Worm (Caenorhabditis elegans): ENCODE data around the gene srx-117.

srx-117 gene

ce11 chrV:5628014-5628413, 16.3 kb upstream of the srx-117 start:
- TF ChIP-seq snpc-4 (tag; optimal IDR thresholded peaks at IDR 0.05), result no peak
- TF ChIP-seq mab-5 (tag; optimal IDR thresholded peaks at IDR 0.05), result peak; percentile 4

- TF ChIP-seq ceh-82 (tag; optimal IDR thresholded peaks at IDR 0.05) (no peak), elt-3 (tag; optimal IDR thresholded peaks at IDR 0.05) (no peak), unc-39 (tag; optimal IDR thresholded peaks at IDR 0.05) (no peak), ztf-11 (tag; optimal IDR thresholded peaks at IDR 0.05) (no peak), Y55F3AM.14 (GFP tag; optimal IDR thresholded peaks at IDR 0.05) (no peak), nhr-237 (tag; optimal IDR thresholded peaks at IDR 0.05) (no peak), alr-1 (tag; optimal IDR thresholded peaks at IDR 0.05) (no peak), unc-55 (GFP tag; optimal IDR thresholded peaks at IDR 0.05) (peak; percentile 9)
These were observed 13.5 kb upstream of the srx-117 start, which contains the start of gene acy-4 for ce11 chrV:5630792-5631191. TSS of gene acy-4 (minus strand) at chrV:5630892.

DNA sequence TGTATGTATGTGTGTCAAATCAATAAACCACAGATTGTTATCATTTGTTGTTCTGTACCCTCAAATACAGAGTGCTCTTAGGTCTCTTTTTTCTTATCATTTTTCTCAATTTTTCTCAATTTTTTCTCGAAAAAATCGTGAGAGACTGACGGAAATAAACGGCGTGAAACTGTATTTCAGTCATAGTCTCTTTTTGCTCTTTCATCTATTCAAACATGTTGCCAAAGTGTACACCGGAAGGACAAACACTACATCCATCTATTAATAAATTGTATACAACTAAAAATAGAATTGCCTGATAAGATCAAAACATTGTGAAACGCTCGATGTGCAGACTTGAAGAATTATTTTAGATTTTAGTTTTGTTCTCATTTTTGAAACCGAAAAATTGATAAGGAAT, 9.8 kb upstream of the srx-117 start:
- TF ChIP-seq fos-1 (tag; optimal IDR thresholded peaks at IDR 0.05) (peak; percentile 27), C34F6.9 (tag; optimal IDR thresholded peaks at IDR 0.05) (no peak), ceh-16 (tag; optimal IDR thresholded peaks at IDR 0.05) (no peak), dmd-4 (tag; optimal IDR thresholded peaks at IDR 0.05) (no peak)

- no peak for TF ChIP-seq lin-11 (tag; optimal IDR thresholded peaks at IDR 0.05)
- no peak for TF ChIP-seq nhr-25 (tag; optimal IDR thresholded peaks at IDR 0.05)
- peak; percentile 12 for TF ChIP-seq crh-2 (tag; optimal IDR thresholded peaks at IDR 0.05)
- TF ChIP-seq fos-1 (tag; optimal IDR thresholded peaks at IDR 0.05), result peak; percentile 81
- no peak for TF ChIP-seq elt-1 (tag; optimal IDR thresholded peaks at IDR 0.05)
These were observed 3.1 kb downstream of the srx-117 start, which contains the start of gene C14C11.4 for ce11 chrV:5647359-5647758. TSS of gene C14C11.4 (plus strand) at chrV:5647610.

- TF ChIP-seq skn-1 (tag; optimal IDR thresholded peaks at IDR 0.05), result no peak
- TF ChIP-seq ZK546.5 (tag; optimal IDR thresholded peaks at IDR 0.05), result no peak
- no peak for TF ChIP-seq alr-1 (tag; optimal IDR thresholded peaks at IDR 0.05)
- TF ChIP-seq unc-39 (tag; optimal IDR thresholded peaks at IDR 0.05), result no peak
- TF ChIP-seq lin-13 (GFP tag; optimal IDR thresholded peaks at IDR 0.05), result no peak
- TF ChIP-seq ztf-4 (tag; optimal IDR thresholded peaks at IDR 0.05), result no peak
- TF ChIP-seq zag-1 (tag; optimal IDR thresholded peaks at IDR 0.05), result no peak
- TF ChIP-seq ama-1 (optimal IDR thresholded peaks at IDR 0.05), result no peak
- TF ChIP-seq ceh-16 (tag; optimal IDR thresholded peaks at IDR 0.05), result no peak
- no peak for TF ChIP-seq ztf-1 (GFP tag; conservative IDR thresholded peaks at IDR 0.05)
These were observed 7.6 kb downstream of the srx-117 start for ce11 chrV:5651905-5652304.

- TF ChIP-seq ama-1 (optimal IDR thresholded peaks at IDR 0.05) (no peak), sma-9 (GFP tag; optimal IDR thresholded peaks at IDR 0.05) (peak; percentile 36), sma-9 (tag; optimal IDR thresholded peaks at IDR 0.05) (no peak), nhr-12 (tag; optimal IDR thresholded peaks at IDR 0.05) (no peak), ztf-11 (tag; optimal IDR thresholded peaks at IDR 0.05) (no peak), fos-1 (tag; optimal IDR thresholded peaks at IDR 0.05) (peak; percentile 64)
These were observed 9.8 kb downstream of the srx-117 start, which contains the start of gene hex-2 for ce11 chrV:5653990-5654499. TSS of gene hex-2 (plus strand) at chrV:5654449.

DNA sequence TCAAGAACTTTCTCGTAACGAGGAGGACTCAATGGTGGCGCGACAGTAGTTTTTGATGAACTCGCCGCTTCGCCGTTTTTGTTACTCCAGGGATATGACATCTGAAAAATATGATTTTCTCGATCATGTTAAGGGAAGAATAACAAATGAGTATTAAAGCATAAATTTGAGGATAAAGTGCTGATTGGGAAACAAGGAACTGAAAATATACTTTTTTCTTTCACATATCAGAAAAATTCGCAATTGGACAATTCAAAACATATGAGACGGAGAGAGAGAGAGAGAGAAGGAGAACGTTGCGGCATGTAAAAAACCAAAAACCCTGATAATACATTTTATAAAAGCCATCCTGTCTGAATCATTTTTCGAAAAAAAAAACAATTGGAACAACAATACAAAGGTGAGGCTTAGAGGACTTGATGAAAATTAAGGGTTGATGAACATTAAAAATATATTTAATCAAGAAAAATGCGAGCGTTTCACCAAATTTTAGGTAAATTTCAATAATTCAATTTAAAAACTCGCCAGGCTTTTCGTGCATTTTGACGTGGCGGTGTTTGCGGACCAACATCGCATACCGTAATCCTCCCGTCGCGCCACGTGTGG, 16.4 kb downstream of the srx-117 start, which contains the start of the genes mut-14 and C14C11.2:
Gene mut-14 (minus strand): TSS at position 101 of the 606 bp plus-strand sequence.
Gene C14C11.2 (plus strand): TSS at position 556 of the 606 bp plus-strand sequence.
- TF ChIP-seq R02D3.7 (tag; optimal IDR thresholded peaks at IDR 0.05) (no peak), elt-1 (tag; optimal IDR thresholded peaks at IDR 0.05) (no peak), alr-1 (tag; optimal IDR thresholded peaks at IDR 0.05) (no peak), ceh-16 (tag; optimal IDR thresholded peaks at IDR 0.05) (no peak), nhr-10 (tag; optimal IDR thresholded peaks at IDR 0.05) (no peak), peb-1 (tag; optimal IDR thresholded peaks at IDR 0.05) (no peak), zag-1 (tag; optimal IDR thresholded peaks at IDR 0.05) (no peak), lsy-2 (tag; optimal IDR thresholded peaks at IDR 0.05) (no peak), ztf-4 (tag; optimal IDR thresholded peaks at IDR 0.05) (no peak), ceh-82 (tag; optimal IDR thresholded peaks at IDR 0.05) (no peak), crh-2 (tag; optimal IDR thresholded peaks at IDR 0.05) (no peak), lin-39 (tag; optimal IDR thresholded peaks at IDR 0.05) (no peak), snpc-4 (tag; optimal IDR thresholded peaks at IDR 0.05) (no peak), ama-1 (optimal IDR thresholded peaks at IDR 0.05) (no peak), nhr-23 (tag; optimal IDR thresholded peaks at IDR 0.05) (no peak)

Data from whole organism, L2 larva.